Worm (Caenorhabditis elegans) whole organism, midembryonic: ENCODE measurements around the gene oig-1.
A peak's percentile ranks its signal among the peaks of the same experiment; 100 is the strongest.

Experiments
- T22C8.4 ChIP-seq: fragments of 200-800 bp; sonication (Bioruptor generic); IDR thresholded peaks from 2 replicates; pipeline ENCODE4 v1.3.6; 2022; ENCODE audit warnings: missing genetic modification characterization, missing compliant biosample characterization
- cog-1 ChIP-seq: sonication (generic microtip); optimal IDR thresholded peaks from 2 replicates; lab custom pipeline; 2016; ENCODE audit warnings: missing genetic modification characterization, missing compliant biosample characterization
- flt-1 ChIP-seq: fragments of 200-800 bp; sonication (Bioruptor generic); IDR thresholded peaks from 2 replicates; pipeline ENCODE4 v1.3.6; 2022; ENCODE audit warnings: missing genetic modification characterization, missing compliant biosample characterization
- klf-2 ChIP-seq: fragments of 200-800 bp; sonication (Bioruptor generic); conservative IDR thresholded peaks from 2 replicates; pipeline ENCODE4 v1.3.6; 2022; ENCODE audit warnings: missing genetic modification reagents, missing genetic modification characterization, missing compliant biosample characterization
- med-1 ChIP-seq: sonication (generic microtip); optimal IDR thresholded peaks from 2 replicates; lab custom pipeline; 2017; ENCODE audit warnings: missing genetic modification characterization, mild to moderate bottlenecking, missing compliant biosample characterization, antibody characterized with exemption, missing genetic modification reagents; ENCODE audit not compliant: insufficient read depth
- ref-1 ChIP-seq: fragments of 200-800 bp; sonication (Bioruptor generic); conservative IDR thresholded peaks from 2 replicates; pipeline ENCODE4 v1.3.6; 2022; ENCODE audit warnings: missing genetic modification reagents, missing genetic modification characterization, missing compliant biosample characterization
- tab-1 ChIP-seq: fragments of 200-800 bp; sonication (Bioruptor generic); IDR thresholded peaks from 2 replicates; pipeline ENCODE4 v1.3.6; 2022; ENCODE audit warnings: missing genetic modification characterization, missing compliant biosample characterization
- ztf-23 ChIP-seq: fragments of 200-800 bp; sonication (Bioruptor generic); IDR thresholded peaks from 2 replicates; pipeline ENCODE4 v1.3.6; 2022; ENCODE audit warnings: missing genetic modification reagents, missing genetic modification characterization, missing compliant biosample characterization
- ztf-29 ChIP-seq: fragments of 200-800 bp; sonication (Bioruptor generic); IDR thresholded peaks from 2 replicates; pipeline ENCODE4 v1.3.6; 2022; ENCODE audit warnings: missing genetic modification reagents, missing genetic modification characterization, missing compliant biosample characterization

The oig-1 gene

DNA sequence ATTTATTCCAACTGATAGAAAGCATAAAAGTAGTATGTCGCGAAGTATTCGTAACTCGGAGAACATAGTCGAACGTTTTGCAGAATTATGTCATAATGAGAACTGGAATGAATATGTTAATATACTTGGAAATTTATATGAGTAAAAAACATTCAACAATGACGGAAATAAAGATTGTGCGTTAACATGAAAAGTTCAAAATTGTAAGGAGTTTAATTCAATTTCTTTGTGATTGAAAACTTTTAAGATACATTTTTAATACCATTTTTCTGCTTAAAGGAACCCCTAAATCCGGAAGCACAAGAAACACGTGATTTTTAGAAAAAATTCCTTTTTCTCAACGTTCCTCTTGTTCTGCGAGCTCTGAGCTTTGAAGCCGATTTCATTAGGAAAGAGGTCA is at the start of gene oig-1:
Gene oig-1, minus strand, starts transcription at position 101 of the 400 bp plus-strand sequence.
- no peak for TF ChIP-seq tab-1 (GFP tag; lab: Robert Waterston, UW)
- TF ChIP-seq ztf-23 = no peak
- TF ChIP-seq ref-1 = no peak
- no peak for TF ChIP-seq cog-1 (tag; lab: Kevin White, UChicago)
- TF ChIP-seq med-1 (GFP tag; lab: Kevin White, UChicago) = no peak
- no peak for TF ChIP-seq klf-2 (GFP tag; lab: Robert Waterston, UW)
- TF ChIP-seq flt-1 (GFP tag; lab: Robert Waterston, UW) = no peak
- TF ChIP-seq T22C8.4 (GFP tag; lab: Robert Waterston, UW) = no peak
- TF ChIP-seq ztf-29 = no peak

DNA sequence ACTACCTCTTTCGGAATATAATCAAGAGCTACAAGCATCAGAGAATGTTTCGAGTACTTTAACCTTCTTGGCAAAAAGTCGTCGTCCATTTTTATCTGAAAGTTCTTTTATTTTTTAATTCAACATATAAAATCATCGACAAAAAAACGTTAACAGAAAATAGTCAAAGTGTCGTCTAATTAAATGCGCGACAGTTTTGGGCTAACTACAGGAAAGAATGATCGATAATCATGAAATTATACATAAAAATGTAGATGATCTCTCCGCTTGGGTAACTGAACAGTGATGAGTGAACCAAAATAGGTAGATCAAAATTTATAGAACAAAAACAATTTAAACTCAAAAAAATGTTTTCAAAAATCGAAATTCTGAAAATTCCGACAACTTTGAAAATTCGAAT is 33.0 kb upstream of the oig-1 start, which contains the start of gene C09E7.8:
Gene C09E7.8, minus strand, starts transcription at position 101 of the 400 bp plus-strand sequence.
- TF ChIP-seq klf-2 (GFP tag; lab: Robert Waterston, UW) (no peak), ztf-23 (no peak), T22C8.4 (GFP tag; lab: Robert Waterston, UW) (no peak), tab-1 (GFP tag; lab: Robert Waterston, UW) (no peak), ref-1 (no peak), flt-1 (GFP tag; lab: Robert Waterston, UW) (no peak), med-1 (GFP tag; lab: Kevin White, UChicago) (no peak), ztf-29 (no peak), cog-1 (tag; lab: Kevin White, UChicago) (no peak)

DNA sequence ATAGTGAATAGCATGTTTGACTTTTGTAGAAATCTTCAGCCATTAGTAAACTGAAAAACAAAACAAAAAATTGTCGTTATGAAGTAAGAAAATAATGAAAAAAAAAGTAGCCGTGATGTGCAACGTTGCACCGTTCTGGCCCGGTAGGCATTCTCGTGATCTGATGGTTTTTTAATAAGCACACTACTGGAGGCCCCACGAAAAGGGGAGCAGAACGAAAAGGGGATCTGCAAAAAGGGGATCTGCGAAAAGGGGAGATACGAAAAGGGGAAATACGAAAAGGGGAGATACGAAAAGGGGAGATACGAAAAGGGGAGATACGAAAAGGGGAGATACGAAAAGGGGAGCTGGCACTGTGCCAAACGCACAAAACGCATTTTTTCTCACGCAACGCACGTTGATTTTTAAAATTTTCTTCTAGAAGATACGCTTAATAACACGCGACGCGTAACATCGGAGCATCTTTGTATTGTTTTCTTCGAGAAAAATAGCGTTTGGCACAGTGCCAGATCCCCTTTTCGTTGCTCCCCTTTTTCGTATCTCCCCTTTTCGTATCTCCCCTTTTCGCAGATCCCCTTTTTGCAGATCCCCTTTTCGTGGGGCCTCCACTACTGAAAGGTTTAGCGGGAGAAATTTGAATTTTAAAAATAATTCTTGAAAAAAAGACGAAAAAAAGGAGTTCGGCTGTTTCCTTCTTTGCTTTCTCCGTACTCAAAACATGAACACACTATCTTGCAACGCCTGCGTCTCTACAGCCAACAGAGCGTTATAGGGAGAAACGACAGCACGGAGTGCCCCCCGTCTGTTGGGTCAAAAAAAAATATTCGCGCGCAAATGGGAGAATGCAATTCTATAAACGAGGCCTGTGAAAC is 26.0 kb upstream of the oig-1 start, which contains the start of gene C09E7.7:
Gene C09E7.7, minus strand, starts transcription at position 57 of the 872 bp plus-strand sequence.
- peak; percentile 66 for TF ChIP-seq cog-1 (tag; lab: Kevin White, UChicago)
- TF ChIP-seq ztf-23 = peak; percentile 72
- TF ChIP-seq klf-2 (GFP tag; lab: Robert Waterston, UW) = peak; percentile 69
- TF ChIP-seq ref-1 = peak; percentile 36; the same call in 1 of the 2 replicates
- 0 out of 2 replicates have a peak, but pooled peaks have one; percentile 14 for TF ChIP-seq tab-1 (GFP tag; lab: Robert Waterston, UW)
- TF ChIP-seq ztf-29 = peak; percentile 48; the same call in 1 of the 2 replicates
- peak; percentile 87 for TF ChIP-seq flt-1 (GFP tag; lab: Robert Waterston, UW)
- TF ChIP-seq T22C8.4 (GFP tag; lab: Robert Waterston, UW) = peak; percentile 46; the same call in 1 of the 2 replicates

DNA sequence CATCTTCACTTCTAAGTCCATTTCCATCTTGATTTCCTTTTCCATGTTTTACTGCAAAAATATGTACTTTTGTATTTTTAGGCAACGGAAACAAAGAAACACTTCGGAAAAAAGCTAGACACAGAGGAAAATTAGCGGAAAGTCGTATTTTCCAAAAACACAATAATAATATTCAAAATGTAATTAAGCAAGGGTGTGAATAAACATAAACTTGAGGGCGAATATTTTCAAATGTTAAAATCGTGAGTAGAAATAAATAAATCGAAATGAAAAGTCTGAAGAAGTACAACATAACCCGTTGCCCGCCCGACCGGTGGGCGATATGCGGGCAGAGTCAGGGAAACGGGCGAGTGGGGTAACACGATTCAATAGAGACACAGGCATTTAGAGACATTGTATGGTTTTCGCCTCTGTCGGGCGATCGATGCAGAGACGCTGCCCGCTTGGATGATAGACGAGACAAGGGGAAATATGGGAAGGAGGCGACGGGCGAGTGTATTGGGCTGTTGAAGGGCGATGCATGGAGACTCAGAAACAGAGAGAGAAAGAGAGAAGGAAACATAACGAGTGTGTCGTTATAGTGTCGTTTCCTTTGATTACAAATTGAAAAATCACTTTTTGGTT is 11.6 kb upstream of the oig-1 start, which contains the start of gene C09E7.4:
Gene C09E7.4, minus strand, starts transcription at position 51 of the 624 bp plus-strand sequence.
- peak; percentile 69 for TF ChIP-seq cog-1 (tag; lab: Kevin White, UChicago)
- TF ChIP-seq T22C8.4 (GFP tag; lab: Robert Waterston, UW) = 0 out of 2 replicates have a peak, but pooled peaks have one; percentile 43
- TF ChIP-seq ztf-29 = no peak
- TF ChIP-seq flt-1 (GFP tag; lab: Robert Waterston, UW) = peak; percentile 64; the same call in 1 of the 2 replicates
- no peak for TF ChIP-seq ref-1

DNA sequence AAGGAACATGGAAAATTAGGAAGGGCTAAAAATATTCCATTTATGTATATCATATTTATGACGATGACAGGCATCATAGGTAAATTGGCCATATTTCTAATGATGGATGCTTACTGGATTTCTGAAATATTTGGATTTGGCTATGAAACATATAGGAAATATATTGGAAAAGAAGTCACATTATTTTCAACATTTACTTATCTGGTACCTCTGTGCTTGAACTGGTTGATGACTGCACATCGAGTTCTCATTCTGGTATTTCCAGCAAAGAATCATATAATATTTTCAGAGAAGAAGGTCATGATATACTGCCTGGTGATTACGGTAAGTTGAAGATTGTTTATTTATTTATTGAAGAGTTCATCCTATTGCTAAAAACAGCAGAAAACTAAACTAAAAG is 7.2 kb upstream of the oig-1 start, which contains the start of gene srxa-5:
Gene srxa-5, plus strand, starts transcription at position 301 of the 400 bp plus-strand sequence.
- TF ChIP-seq med-1 (GFP tag; lab: Kevin White, UChicago) (no peak), ztf-23 (no peak), klf-2 (GFP tag; lab: Robert Waterston, UW) (no peak), ref-1 (no peak), ztf-29 (no peak), T22C8.4 (GFP tag; lab: Robert Waterston, UW) (no peak), tab-1 (GFP tag; lab: Robert Waterston, UW) (no peak), flt-1 (GFP tag; lab: Robert Waterston, UW) (no peak), cog-1 (tag; lab: Kevin White, UChicago) (no peak)

DNA sequence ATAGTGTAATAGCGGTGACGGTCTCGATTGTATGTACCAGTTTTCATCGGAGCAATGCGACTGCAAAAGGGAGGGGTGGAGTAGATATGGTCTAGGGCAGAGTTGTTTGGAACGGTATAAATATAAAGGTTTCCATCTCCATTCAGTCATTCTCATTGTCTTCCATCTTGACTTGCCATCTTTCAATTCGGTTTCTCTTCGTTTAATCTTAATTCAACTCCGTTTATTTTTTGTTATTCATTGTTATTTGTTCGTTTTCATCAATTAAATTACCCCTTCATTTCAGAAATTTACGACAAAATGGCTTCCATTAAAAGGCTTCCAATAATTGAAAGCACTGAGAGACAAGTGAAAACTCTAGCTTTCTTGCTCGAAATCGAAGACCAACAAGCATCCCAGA is 5.6 kb upstream of the oig-1 start, which contains the start of gene C09E7.11:
Gene C09E7.11, plus strand, starts transcription at position 301 of the 400 bp plus-strand sequence.
- TF ChIP-seq klf-2 (GFP tag; lab: Robert Waterston, UW) (no peak), ztf-23 (no peak), med-1 (GFP tag; lab: Kevin White, UChicago) (no peak), tab-1 (GFP tag; lab: Robert Waterston, UW) (no peak), ref-1 (no peak)

DNA sequence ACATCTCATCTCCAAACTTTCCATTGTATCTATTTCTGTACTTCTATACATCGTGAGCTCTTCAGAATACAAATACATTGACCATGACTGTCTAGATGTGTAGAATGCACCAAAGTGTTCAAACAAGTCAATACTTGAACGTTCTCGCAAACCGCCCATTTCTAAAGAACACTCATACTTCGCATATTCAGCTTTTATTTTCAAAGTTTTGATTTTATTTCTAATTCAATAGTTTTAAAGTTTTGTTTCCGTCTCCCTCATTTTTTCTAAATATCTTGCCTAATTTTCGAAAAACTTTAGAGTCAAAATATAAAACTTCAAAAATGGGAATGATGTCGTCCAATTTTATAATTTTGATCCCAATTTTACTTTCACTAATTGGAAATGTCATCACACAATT is 2.4 kb upstream of the oig-1 start, which contains the start of gene pqn-10:
Gene pqn-10, plus strand, starts transcription at position 301 of the 400 bp plus-strand sequence.
- TF ChIP-seq T22C8.4 (GFP tag; lab: Robert Waterston, UW) = no peak
- TF ChIP-seq ref-1 = no peak
- TF ChIP-seq ztf-23 = no peak
- TF ChIP-seq klf-2 (GFP tag; lab: Robert Waterston, UW) = no peak
- no peak for TF ChIP-seq cog-1 (tag; lab: Kevin White, UChicago)
- no peak for TF ChIP-seq flt-1 (GFP tag; lab: Robert Waterston, UW)
- TF ChIP-seq tab-1 (GFP tag; lab: Robert Waterston, UW) = no peak
- TF ChIP-seq ztf-29 = no peak
- no peak for TF ChIP-seq med-1 (GFP tag; lab: Kevin White, UChicago)

DNA sequence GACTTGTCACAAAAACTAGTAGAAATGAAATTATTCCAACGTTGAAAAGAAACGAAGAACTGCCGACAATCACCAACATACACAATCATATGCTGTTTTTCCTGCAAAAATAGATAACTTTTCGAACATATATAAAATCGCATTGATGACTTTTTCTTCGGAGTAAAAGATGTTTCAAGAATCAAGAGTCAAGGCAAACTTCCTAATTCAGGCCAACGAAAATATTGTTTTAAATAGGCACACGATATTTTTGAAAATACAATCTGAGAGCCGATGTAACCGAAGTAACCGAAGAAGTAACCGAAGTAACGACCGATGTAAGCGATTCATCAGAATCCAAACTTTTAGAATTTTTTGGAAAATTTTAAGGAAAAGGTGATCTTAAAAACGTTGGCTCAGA is 5.5 kb downstream of the oig-1 start, which contains the start of gene C09E7.10:
Gene C09E7.10, minus strand, starts transcription at position 101 of the 400 bp plus-strand sequence.
- no peak for TF ChIP-seq tab-1 (GFP tag; lab: Robert Waterston, UW)
- TF ChIP-seq flt-1 (GFP tag; lab: Robert Waterston, UW) = no peak
- no peak for TF ChIP-seq med-1 (GFP tag; lab: Kevin White, UChicago)
- TF ChIP-seq ref-1 = no peak
- no peak for TF ChIP-seq ztf-23
- no peak for TF ChIP-seq T22C8.4 (GFP tag; lab: Robert Waterston, UW)
- no peak for TF ChIP-seq cog-1 (tag; lab: Kevin White, UChicago)
- TF ChIP-seq ztf-29 = no peak
- no peak for TF ChIP-seq klf-2 (GFP tag; lab: Robert Waterston, UW)
